Fruit fly (Drosophila melanogaster) whole organism, prepupa: ENCODE measurements around the gene eIF4E6.

Experiments
- CG16779 ChIP-seq: fragments of 200-800 bp; sonication (Bioruptor generic); optimal IDR thresholded peaks from 3 replicates; lab custom pipeline; 2017; ENCODE audit warnings: missing biosample characterization, mild to moderate bottlenecking, missing genetic modification characterization
- Gug ChIP-seq: fragments of 200-800 bp; sonication (Bioruptor generic); IDR thresholded peaks from 2 replicates; pipeline ENCODE4 v1.3.6; 2022; ENCODE audit warnings: missing biosample characterization, missing genetic modification characterization
- Hr39 ChIP-seq: fragments of 200-800 bp; sonication (Bioruptor generic); optimal IDR thresholded peaks from 2 replicates; lab custom pipeline; 2016; ENCODE audit warnings: missing biosample characterization, missing genetic modification characterization
- dac ChIP-seq: fragments of 200-800 bp; sonication (Bioruptor generic); optimal IDR thresholded peaks from 2 replicates; lab custom pipeline; 2017; ENCODE audit warnings: missing biosample characterization, mild to moderate bottlenecking, missing genetic modification characterization
- pdm3 ChIP-seq: fragments of 200-800 bp; sonication (Bioruptor generic); optimal IDR thresholded peaks from 3 replicates; lab custom pipeline; 2016; ENCODE audit warnings: missing biosample characterization, missing genetic modification characterization

- TF ChIP-seq pdm3 (GFP tag; lab: Kevin White, UChicago) (no peak), CG16779 (tag; lab: Kevin White, UChicago) (no peak), dac (GFP tag; lab: Kevin White, UChicago) (no peak), Hr39 (GFP tag; lab: Kevin White, UChicago) (no peak), Gug (no peak)
Measured at dm6 chr3R:29027122-29027521, at the start of gene eIF4E6, which contains the start of gene CG1951.
